Worm (Caenorhabditis elegans) whole organism, mixed stage, embryonic: ENCODE measurements around the gene F58H1.7.
A peak's percentile ranks its signal among the peaks of the same experiment; 100 is the strongest.

Experiments used
- M03D4.4 ChIP-seq: sonication (generic microtip); optimal IDR thresholded peaks from 2 replicates; lab custom pipeline; 2017; ENCODE audit warnings: mild to moderate bottlenecking, missing genetic modification characterization, missing compliant biosample characterization
- bed-3 ChIP-seq: fragments of 200-800 bp; sonication (Bioruptor generic); optimal IDR thresholded peaks from 3 replicates; lab custom pipeline; 2018; ENCODE audit warnings: mild to moderate bottlenecking, missing genetic modification characterization, moderate library complexity, missing compliant biosample characterization
- blmp-1 ChIP-seq: fragments of 150-350 bp; optimal IDR thresholded peaks from 2 replicates; lab custom pipeline; 2014; ENCODE audit warnings: missing biosample characterization, missing genetic modification characterization
- ceh-39 ChIP-seq: fragments of 150-350 bp; optimal IDR thresholded peaks from 2 replicates; lab custom pipeline; 2014; ENCODE audit warnings: missing biosample characterization, missing genetic modification characterization
- ceh-43 ChIP-seq: fragments of 200-800 bp; sonication (Bioruptor generic); optimal IDR thresholded peaks from 2 replicates; lab custom pipeline; 2018; ENCODE audit warnings: mild to moderate bottlenecking, missing genetic modification characterization, moderate library complexity, missing compliant biosample characterization
- ces-1 ChIP-seq: fragments of 150-350 bp; optimal IDR thresholded peaks from 2 replicates; lab custom pipeline; 2014; ENCODE audit warnings: missing biosample characterization, missing genetic modification reagents, missing genetic modification characterization
- cnd-1 ChIP-seq: fragments of 200-800 bp; sonication (Bioruptor generic); optimal IDR thresholded peaks from 2 replicates; lab custom pipeline; 2018; ENCODE audit warnings: mild to moderate bottlenecking, missing genetic modification characterization, missing compliant biosample characterization
- drap-1 ChIP-seq: fragments of 200-800 bp; sonication (Bioruptor generic); optimal IDR thresholded peaks from 3 replicates; lab custom pipeline; 2018; ENCODE audit warnings: mild to moderate bottlenecking, missing genetic modification characterization, missing compliant biosample characterization
- elt-1 ChIP-seq: sonication (generic microtip); optimal IDR thresholded peaks from 2 replicates; lab custom pipeline; 2017; ENCODE audit warnings: missing genetic modification characterization, mild to moderate bottlenecking, missing compliant biosample characterization, antibody characterized with exemption, moderate library complexity, borderline replicate concordance; ENCODE audit not compliant: insufficient read depth
- elt-3 ChIP-seq: fragments of 150-350 bp; optimal IDR thresholded peaks from 2 replicates; lab custom pipeline; 2014; ENCODE audit warnings: missing biosample characterization, missing genetic modification characterization
- flh-1 ChIP-seq: fragments of 200-800 bp; sonication (Bioruptor generic); optimal IDR thresholded peaks from 2 replicates; lab custom pipeline; 2018; ENCODE audit warnings: mild to moderate bottlenecking, missing genetic modification characterization, moderate library complexity, missing compliant biosample characterization
- ham-2 ChIP-seq: fragments of 200-800 bp; sonication (Bioruptor generic); optimal IDR thresholded peaks from 2 replicates; lab custom pipeline; 2018; ENCODE audit warnings: mild to moderate bottlenecking, missing genetic modification characterization, missing compliant biosample characterization
- hlh-1 ChIP-seq: fragments of 150-350 bp; optimal IDR thresholded peaks from 2 replicates; lab custom pipeline; 2014; ENCODE audit warnings: missing biosample characterization, missing genetic modification reagents, missing genetic modification characterization
- lin-13 ChIP-seq: fragments of 150-350 bp; optimal IDR thresholded peaks from 2 replicates; lab custom pipeline; 2014; ENCODE audit warnings: missing biosample characterization, missing genetic modification characterization
- lsy-2 ChIP-seq: fragments of 150-350 bp; optimal IDR thresholded peaks from 2 replicates; lab custom pipeline; 2014; ENCODE audit warnings: missing biosample characterization, missing genetic modification characterization
- mab-5 ChIP-seq: fragments of 150-350 bp; optimal IDR thresholded peaks from 2 replicates; lab custom pipeline; 2014; ENCODE audit warnings: missing biosample characterization, missing genetic modification characterization
- mep-1 ChIP-seq: fragments of 150-350 bp; optimal IDR thresholded peaks from 2 replicates; lab custom pipeline; 2017; ENCODE audit warnings: missing biosample characterization, missing genetic modification reagents, missing genetic modification characterization, inconsistent platforms
- nhr-12 ChIP-seq: fragments of 150-350 bp; optimal IDR thresholded peaks from 2 replicates; lab custom pipeline; 2014; ENCODE audit warnings: missing biosample characterization, missing genetic modification characterization
- nhr-28 ChIP-seq: fragments of 150-350 bp; optimal IDR thresholded peaks from 2 replicates; lab custom pipeline; 2014; ENCODE audit warnings: missing biosample characterization, missing genetic modification characterization
- nhr-76 ChIP-seq: sonication (generic microtip); optimal IDR thresholded peaks from 2 replicates; lab custom pipeline; 2017; ENCODE audit warnings: missing biosample characterization, missing genetic modification characterization
- pha-4 ChIP-seq: fragments of 150-350 bp; optimal IDR thresholded peaks from 2 replicates; lab custom pipeline; 2018; ENCODE audit warnings: missing biosample characterization, missing genetic modification reagents, missing genetic modification characterization
- sem-2 ChIP-seq: fragments of 200-800 bp; sonication (Bioruptor generic); optimal IDR thresholded peaks from 2 replicates; lab custom pipeline; 2018; ENCODE audit warnings: mild to moderate bottlenecking, missing genetic modification characterization, missing compliant biosample characterization
- snpc-4 ChIP-seq: fragments of 150-350 bp; optimal IDR thresholded peaks from 2 replicates; lab custom pipeline; 2014; ENCODE audit warnings: missing biosample characterization, missing genetic modification characterization
- sptf-1 ChIP-seq: sonication (generic microtip); optimal IDR thresholded peaks from 2 replicates; lab custom pipeline; 2017; ENCODE audit warnings: mild to moderate bottlenecking, missing genetic modification characterization, moderate library complexity, missing compliant biosample characterization
- tbx-8 ChIP-seq: fragments of 200-800 bp; sonication (Bioruptor generic); optimal IDR thresholded peaks from 2 replicates; lab custom pipeline; 2018; ENCODE audit warnings: mild to moderate bottlenecking, missing genetic modification characterization, moderate library complexity, missing compliant biosample characterization
- unc-120 ChIP-seq: sonication (generic microtip); optimal IDR thresholded peaks from 2 replicates; lab custom pipeline; 2017; ENCODE audit warnings: missing genetic modification characterization, missing compliant biosample characterization; ENCODE audit not compliant: poor library complexity, severe bottlenecking
- unc-39 ChIP-seq: fragments of 150-350 bp; optimal IDR thresholded peaks from 2 replicates; lab custom pipeline; 2014; ENCODE audit warnings: missing biosample characterization, missing genetic modification characterization
- unc-62 ChIP-seq: fragments of 150-350 bp; optimal IDR thresholded peaks from 2 replicates; lab custom pipeline; 2014; ENCODE audit warnings: missing biosample characterization, missing genetic modification reagents, missing genetic modification characterization
- ztf-11 ChIP-seq: fragments of 150-350 bp; optimal IDR thresholded peaks from 2 replicates; lab custom pipeline; 2014; ENCODE audit warnings: missing biosample characterization, missing genetic modification characterization

The F58H1.7 gene

ce11 chrV:11933196-11934028 lies 31.2 kb downstream of the F58H1.7 start, which contains the start of the genes aman-2 and F58H1.3 (continued):
- TF ChIP-seq unc-62 (GFP tag; lab: Kevin White, UChicago): no peak
- no peak for TF ChIP-seq pha-4 (tag; lab: Kevin White, UChicago)
- TF ChIP-seq mep-1: peak; percentile 46

DNA sequence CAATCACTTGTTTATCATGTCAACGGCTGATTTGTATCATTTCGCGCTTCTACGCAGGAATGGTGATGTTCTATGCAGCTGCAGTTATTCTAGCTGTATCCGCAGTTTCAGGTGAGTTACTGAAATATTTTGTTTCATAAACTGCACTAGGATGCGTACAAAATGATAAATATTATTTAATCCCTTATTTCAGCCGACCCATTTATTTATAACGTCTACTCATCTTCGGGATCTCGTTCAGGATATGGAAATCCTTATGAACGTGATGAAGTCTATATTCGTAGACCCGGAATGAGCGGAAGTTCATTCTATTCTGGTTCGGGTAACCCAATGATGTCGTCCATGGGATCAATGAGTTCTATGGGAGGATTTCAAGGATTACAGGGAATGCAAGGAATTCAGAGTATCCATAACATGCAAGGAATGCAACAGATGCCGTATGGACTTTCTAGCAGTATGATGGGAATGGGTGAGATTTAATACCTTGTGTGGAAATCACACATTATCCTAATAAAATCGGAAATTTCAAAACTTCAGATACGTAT lies 35.5 kb downstream of the F58H1.7 start, which contains the start of gene F58H1.2:
Gene F58H1.2 (plus strand): TSS at position 51 of the 545 bp plus-strand sequence.
- TF ChIP-seq elt-3 (tag; lab: Kevin White, UChicago) (no peak), lin-13 (tag; lab: Kevin White, UChicago) (no peak), ceh-39 (tag; lab: Kevin White, UChicago) (no peak), elt-1 (no peak), mep-1 (no peak), cnd-1 (tag; lab: Kevin White, UChicago) (no peak), unc-62 (GFP tag; lab: Kevin White, UChicago) (no peak), nhr-76 (tag; lab: Kevin White, UChicago) (no peak), bed-3 (GFP tag; lab: Kevin White, UChicago) (no peak), drap-1 (GFP tag; lab: Kevin White, UChicago) (no peak), nhr-12 (tag; lab: Kevin White, UChicago) (no peak), lsy-2 (no peak), tbx-8 (GFP tag; lab: Kevin White, UChicago) (no peak), unc-39 (tag; lab: Kevin White, UChicago) (no peak), sptf-1 (tag; lab: Kevin White, UChicago) (no peak), ham-2 (GFP tag; lab: Kevin White, UChicago) (no peak), ztf-11 (tag; lab: Kevin White, UChicago) (no peak)
- TF ChIP-seq, all 35 proteins: peak for 0

DNA sequence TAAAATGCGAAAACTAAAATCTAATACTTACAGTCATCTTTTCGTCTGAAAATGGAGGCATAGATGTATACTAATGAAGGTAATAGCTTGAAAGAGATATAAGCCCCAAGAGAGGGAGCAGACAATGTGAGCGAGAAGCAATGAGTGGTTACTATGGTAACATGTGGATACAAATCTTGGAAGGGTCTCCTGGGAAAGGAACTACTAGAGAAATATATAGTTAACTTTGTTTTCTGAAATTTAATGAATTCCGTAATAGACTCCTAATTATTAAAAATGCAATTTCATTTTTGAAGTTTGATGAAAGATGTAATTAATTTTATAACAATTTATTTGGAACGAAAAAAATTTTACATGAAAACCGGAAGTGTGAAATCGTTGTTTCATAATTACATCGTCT lies 37.3 kb downstream of the F58H1.7 start, which contains the start of gene osm-6:
Gene osm-6 (minus strand): TSS at position 101 of the 400 bp plus-strand sequence.
- TF ChIP-seq ces-1 (GFP tag; lab: Kevin White, UChicago) (peak; percentile 1), unc-120 (tag; lab: Kevin White, UChicago) (no peak)

DNA sequence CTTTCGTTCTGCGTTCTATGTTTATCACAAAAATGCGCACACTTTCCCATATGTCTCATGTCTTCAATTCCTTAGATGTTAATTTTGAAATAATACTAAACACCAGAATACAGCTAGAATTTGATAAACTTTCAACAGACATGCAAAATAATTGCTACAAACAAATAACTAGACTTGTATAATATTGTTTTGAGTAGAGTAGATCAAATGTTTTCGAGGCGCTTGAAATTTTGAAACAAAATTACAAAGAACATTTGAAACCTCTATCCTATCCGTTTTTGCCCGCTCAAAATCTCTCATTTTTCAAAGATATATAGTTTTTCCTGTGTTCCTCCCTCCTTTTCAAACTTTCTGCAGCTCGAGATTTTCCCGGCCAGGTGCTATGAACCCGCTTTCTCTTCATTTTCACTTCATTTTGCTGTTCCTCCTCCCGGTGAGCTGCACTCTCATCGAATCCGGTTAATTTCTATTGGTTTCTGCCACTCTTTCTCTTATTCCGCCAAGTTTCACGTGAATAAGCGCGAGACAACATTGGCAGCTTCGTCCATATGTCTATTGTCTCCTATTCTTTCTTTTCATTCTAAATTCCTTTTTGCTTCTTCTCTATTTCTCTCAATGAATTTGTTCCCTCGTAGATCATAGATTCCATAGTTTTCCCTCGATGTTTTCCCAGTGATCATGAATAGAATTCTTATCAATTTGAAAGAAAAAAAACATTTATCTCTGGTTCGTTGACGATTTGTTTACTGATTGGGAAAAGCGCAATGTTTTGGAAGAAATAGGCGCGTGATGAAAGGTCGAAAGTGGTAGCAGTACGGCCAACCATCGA lies 42.7 kb downstream of the F58H1.7 start:
- TF ChIP-seq M03D4.4 (tag; lab: Kevin White, UChicago): no peak
- TF ChIP-seq drap-1 (GFP tag; lab: Kevin White, UChicago): no peak
- no peak for TF ChIP-seq mab-5 (tag; lab: Kevin White, UChicago)
- TF ChIP-seq unc-120 (tag; lab: Kevin White, UChicago): peak; percentile 79
- TF ChIP-seq pha-4 (tag; lab: Kevin White, UChicago): no peak
- TF ChIP-seq sptf-1 (tag; lab: Kevin White, UChicago): no peak
- TF ChIP-seq nhr-12 (tag; lab: Kevin White, UChicago): no peak
- no peak for TF ChIP-seq lsy-2
- no peak for TF ChIP-seq ham-2 (GFP tag; lab: Kevin White, UChicago)
- TF ChIP-seq snpc-4: no peak
- TF ChIP-seq lin-13 (tag; lab: Kevin White, UChicago): no peak
- TF ChIP-seq unc-62 (GFP tag; lab: Kevin White, UChicago): peak; percentile 5
- TF ChIP-seq nhr-28: no peak
- no peak for TF ChIP-seq elt-1
- no peak for TF ChIP-seq flh-1 (GFP tag; lab: Kevin White, UChicago)
- TF ChIP-seq hlh-1: peak; percentile 60
- no peak for TF ChIP-seq sem-2 (GFP tag; lab: Kevin White, UChicago)
- TF ChIP-seq ceh-43 (GFP tag; lab: Kevin White, UChicago): no peak
- TF ChIP-seq blmp-1 (tag; lab: Kevin White, UChicago): no peak
- no peak for TF ChIP-seq unc-39 (tag; lab: Kevin White, UChicago)
- TF ChIP-seq cnd-1 (tag; lab: Kevin White, UChicago): no peak
- no peak for TF ChIP-seq ztf-11 (tag; lab: Kevin White, UChicago)
- TF ChIP-seq nhr-76 (tag; lab: Kevin White, UChicago): no peak
- TF ChIP-seq elt-3 (tag; lab: Kevin White, UChicago): no peak
